Fruit fly (Drosophila melanogaster) whole organism, embryonic: ENCODE results near the gene mRpL46.
A peak's percentile ranks its signal among the peaks of the same experiment; 100 is the strongest.

ENCODE experiments used
- Bteb2 ChIP-seq: fragments of 200-800 bp; sonication (Bioruptor generic); optimal IDR thresholded peaks from 2 replicates; lab custom pipeline; 2016; ENCODE audit warnings: missing biosample characterization, missing genetic modification characterization
- CG10565 ChIP-seq: fragments of 200-800 bp; sonication (Bioruptor generic); optimal IDR thresholded peaks from 3 replicates; lab custom pipeline; 2016; ENCODE audit warnings: missing biosample characterization, mild to moderate bottlenecking, missing genetic modification characterization
- CG11696 ChIP-seq: fragments of 200-800 bp; sonication (Bioruptor generic); IDR thresholded peaks from 2 replicates; pipeline ENCODE4 v1.3.6; 2022; ENCODE audit warnings: missing biosample characterization, missing genetic modification characterization
- CG12391 ChIP-seq: fragments of 200-800 bp; sonication (Bioruptor generic); optimal IDR thresholded peaks from 3 replicates; lab custom pipeline; 2018; ENCODE audit warnings: missing biosample characterization, mild to moderate bottlenecking, missing genetic modification characterization, moderate library complexity
- CG12942 ChIP-seq: fragments of 200-800 bp; sonication (Bioruptor generic); optimal IDR thresholded peaks from 3 replicates; lab custom pipeline; 2016; ENCODE audit warnings: missing biosample characterization, missing genetic modification characterization
- CG13775 ChIP-seq: fragments of 200-800 bp; sonication (Bioruptor generic); optimal IDR thresholded peaks from 3 replicates; lab custom pipeline; 2017; ENCODE audit warnings: missing biosample characterization, mild to moderate bottlenecking, missing genetic modification characterization
- CG14860 ChIP-seq: fragments of 200-800 bp; sonication (Bioruptor generic); IDR thresholded peaks from 3 replicates; pipeline ENCODE4 v1.3.6; 2022; ENCODE audit warnings: missing biosample characterization, missing genetic modification characterization; ENCODE audit not compliant: partially characterized antibody
- CG16813 ChIP-seq: fragments of 200-800 bp; sonication (Bioruptor generic); IDR thresholded peaks from 3 replicates; pipeline ENCODE4 v1.3.6; 2022; ENCODE audit warnings: missing biosample characterization, missing genetic modification characterization; ENCODE audit not compliant: partially characterized antibody
- CG16815 ChIP-seq: fragments of 200-800 bp; sonication (Bioruptor generic); optimal IDR thresholded peaks from 3 replicates; lab custom pipeline; 2017; ENCODE audit warnings: missing biosample characterization, mild to moderate bottlenecking, missing genetic modification characterization
- CG17328 ChIP-seq: fragments of 200-800 bp; sonication (Bioruptor generic); IDR thresholded peaks from 2 replicates; pipeline ENCODE4 v1.3.6; 2022; ENCODE audit warnings: missing biosample characterization, missing genetic modification characterization
- CG18011 ChIP-seq: fragments of 200-800 bp; sonication (Bioruptor generic); optimal IDR thresholded peaks from 2 replicates; lab custom pipeline; 2017; ENCODE audit warnings: missing biosample characterization, missing genetic modification characterization, mild to moderate bottlenecking, moderate library complexity, missing genotype
- CG18764 ChIP-seq: fragments of 200-800 bp; sonication (Bioruptor generic); optimal IDR thresholded peaks from 3 replicates; lab custom pipeline; 2016; ENCODE audit warnings: missing biosample characterization, missing genetic modification characterization
- CG2712 ChIP-seq: fragments of 200-800 bp; optimal IDR thresholded peaks from 3 replicates; lab custom pipeline; 2019; ENCODE audit warnings: missing biosample characterization, mild to moderate bottlenecking, missing genetic modification characterization, moderate library complexity
- CG6765 ChIP-seq: fragments of 200-800 bp; sonication (Bioruptor generic); optimal IDR thresholded peaks from 3 replicates; lab custom pipeline; 2017; ENCODE audit warnings: missing biosample characterization, mild to moderate bottlenecking, missing genetic modification characterization
- CG9932 ChIP-seq: fragments of 200-800 bp; sonication (Bioruptor generic); IDR thresholded peaks from 2 replicates; pipeline ENCODE4 v1.3.6; 2022; ENCODE audit warnings: missing biosample characterization, missing genetic modification characterization
- Dek ChIP-seq: fragments of 200-800 bp; sonication (Bioruptor generic); optimal IDR thresholded peaks from 3 replicates; lab custom pipeline; 2019; ENCODE audit warnings: missing biosample characterization, mild to moderate bottlenecking, missing genetic modification characterization, moderate library complexity
- Dip2 ChIP-seq: fragments of 200-800 bp; sonication (Bioruptor generic); IDR thresholded peaks from 2 replicates; pipeline ENCODE4 v1.3.6; 2022; ENCODE audit warnings: missing biosample characterization, missing genetic modification characterization
- Doc2 ChIP-seq: fragments of 200-800 bp; sonication (Bioruptor generic); IDR thresholded peaks from 2 replicates; pipeline ENCODE4 v1.3.6; 2022; ENCODE audit warnings: missing biosample characterization, missing genetic modification characterization
- Doc3 ChIP-seq: fragments of 200-800 bp; sonication (Bioruptor generic); IDR thresholded peaks from 3 replicates; pipeline ENCODE4 v1.3.6; 2022; ENCODE audit warnings: missing biosample characterization, missing genetic modification characterization; ENCODE audit not compliant: partially characterized antibody
- Dp ChIP-seq: fragments of 200-800 bp; sonication (Bioruptor generic); optimal IDR thresholded peaks from 2 replicates; lab custom pipeline; 2018; ENCODE audit warnings: missing biosample characterization, mild to moderate bottlenecking, missing genetic modification characterization, moderate library complexity
- Dref ChIP-seq: fragments of 200-800 bp; sonication (Bioruptor generic); IDR thresholded peaks from 2 replicates; pipeline ENCODE4 v1.3.6; 2022; ENCODE audit warnings: missing biosample characterization, missing genetic modification characterization
- E2f1 ChIP-seq: fragments of 200-800 bp; sonication (Bioruptor generic); IDR thresholded peaks from 2 replicates; pipeline ENCODE4 v1.3.6; 2022; ENCODE audit warnings: missing biosample characterization, missing genetic modification characterization
- E2f2 ChIP-seq: fragments of 200-800 bp; sonication (Bioruptor generic); IDR thresholded peaks from 2 replicates; pipeline ENCODE4 v1.3.6; 2022; ENCODE audit warnings: missing biosample characterization, missing genetic modification characterization
- Ets97D ChIP-seq: fragments of 200-800 bp; sonication (Bioruptor generic); optimal IDR thresholded peaks from 3 replicates; lab custom pipeline; 2016; ENCODE audit warnings: missing biosample characterization, missing genetic modification characterization
- Gug ChIP-seq: fragments of 200-800 bp; sonication (Bioruptor generic); IDR thresholded peaks from 4 replicates; pipeline ENCODE4 v1.3.6; 2022; ENCODE audit warnings: missing biosample characterization, missing genetic modification characterization
- H15 ChIP-seq: fragments of 200-800 bp; sonication (Bioruptor generic); IDR thresholded peaks from 3 replicates; pipeline ENCODE4 v1.3.6; 2022; ENCODE audit warnings: missing biosample characterization, missing genetic modification characterization
- HLH3B ChIP-seq: fragments of 200-800 bp; sonication (Bioruptor generic); IDR thresholded peaks from 2 replicates; pipeline ENCODE4 v1.3.6; 2022; ENCODE audit warnings: missing biosample characterization, missing genetic modification characterization
- Hsf ChIP-seq: fragments of 200-800 bp; sonication (Bioruptor generic); optimal IDR thresholded peaks from 3 replicates; lab custom pipeline; 2016; ENCODE audit warnings: missing biosample characterization, missing genetic modification characterization
- MESR4 ChIP-seq: fragments of 200-800 bp; sonication (Bioruptor generic); optimal IDR thresholded peaks from 2 replicates; lab custom pipeline; 2018; ENCODE audit warnings: missing biosample characterization, mild to moderate bottlenecking, missing genetic modification characterization, moderate library complexity
- MTF-1 ChIP-seq: fragments of 200-800 bp; sonication (Bioruptor generic); optimal IDR thresholded peaks from 2 replicates; lab custom pipeline; 2018; ENCODE audit warnings: missing biosample characterization, mild to moderate bottlenecking, missing genetic modification characterization, borderline replicate concordance
- NC2β ChIP-seq: fragments of 200-800 bp; sonication (Bioruptor generic); optimal IDR thresholded peaks from 2 replicates; lab custom pipeline; 2016; ENCODE audit warnings: missing biosample characterization, missing genetic modification characterization
- Nf-YB ChIP-seq: fragments of 200-800 bp; sonication (Bioruptor generic); optimal IDR thresholded peaks from 3 replicates; lab custom pipeline; 2019; ENCODE audit warnings: missing biosample characterization, mild to moderate bottlenecking, missing genetic modification characterization, moderate library complexity
- Pdp1 ChIP-seq, 2 experiments: fragments of 200-800 bp; sonication (Bioruptor generic); optimal IDR thresholded peaks; 3 replicates each; lab custom pipeline; 2016; ENCODE audit warnings: missing biosample characterization in 2 of 2, missing genetic modification characterization in 2 of 2, mild to moderate bottlenecking in 1 of 2, moderate library complexity in 1 of 2
- Rfx ChIP-seq: fragments of 200-800 bp; sonication (Bioruptor generic); IDR thresholded peaks from 2 replicates; pipeline ENCODE4 v1.3.6; 2022; ENCODE audit warnings: missing biosample characterization, missing genetic modification characterization
- Sox100B ChIP-seq: fragments of 200-800 bp; sonication (Bioruptor generic); optimal IDR thresholded peaks from 3 replicates; lab custom pipeline; 2018; ENCODE audit warnings: missing biosample characterization, mild to moderate bottlenecking, missing genetic modification characterization
- YL-1 ChIP-seq: fragments of 200-800 bp; sonication (Bioruptor generic); optimal IDR thresholded peaks from 3 replicates; lab custom pipeline; 2017; ENCODE audit warnings: missing biosample characterization, mild to moderate bottlenecking, missing genetic modification characterization
- ash1 ChIP-seq: fragments of 200-800 bp; sonication (Bioruptor generic); optimal IDR thresholded peaks from 2 replicates; lab custom pipeline; 2018; ENCODE audit warnings: missing biosample characterization, mild to moderate bottlenecking, missing genetic modification characterization
- chn ChIP-seq: fragments of 200-800 bp; sonication (Bioruptor generic); optimal IDR thresholded peaks from 2 replicates; lab custom pipeline; 2016; ENCODE audit warnings: missing biosample characterization, missing genetic modification characterization
- ci ChIP-seq: fragments of 200-800 bp; sonication (Bioruptor generic); IDR thresholded peaks from 3 replicates; pipeline ENCODE4 v1.3.6; 2022; ENCODE audit warnings: missing biosample characterization, missing genetic modification characterization
- corto ChIP-seq: fragments of 200-800 bp; sonication (Bioruptor generic); optimal IDR thresholded peaks from 2 replicates; lab custom pipeline; 2016; ENCODE audit warnings: missing biosample characterization, mild to moderate bottlenecking, missing genetic modification characterization, moderate library complexity
- ems ChIP-seq: fragments of 200-800 bp; sonication (Bioruptor generic); optimal IDR thresholded peaks from 3 replicates; lab custom pipeline; 2016; ENCODE audit warnings: missing biosample characterization, missing genetic modification characterization
- gcm ChIP-seq: fragments of 200-800 bp; sonication (Bioruptor generic); optimal IDR thresholded peaks from 2 replicates; lab custom pipeline; 2019; ENCODE audit warnings: missing biosample characterization, mild to moderate bottlenecking, missing genetic modification characterization, moderate library complexity
- gem ChIP-seq: fragments of 200-800 bp; sonication (Bioruptor generic); optimal IDR thresholded peaks from 2 replicates; lab custom pipeline; 2019; ENCODE audit warnings: missing biosample characterization, mild to moderate bottlenecking, missing genetic modification characterization, moderate library complexity
- gsb ChIP-seq: fragments of 200-800 bp; sonication (Bioruptor generic); IDR thresholded peaks from 2 replicates; pipeline ENCODE4 v1.3.6; 2022; ENCODE audit warnings: missing biosample characterization, missing genetic modification characterization
- kay ChIP-seq: fragments of 200-800 bp; sonication (Bioruptor generic); optimal IDR thresholded peaks from 2 replicates; lab custom pipeline; 2016; ENCODE audit warnings: missing biosample characterization, missing genetic modification characterization
- nau ChIP-seq: fragments of 200-800 bp; sonication (Bioruptor generic); optimal IDR thresholded peaks from 3 replicates; lab custom pipeline; 2017; ENCODE audit warnings: missing biosample characterization, mild to moderate bottlenecking, missing genetic modification characterization, missing genetic modification reagents
- pum ChIP-seq: fragments of 200-800 bp; sonication (Bioruptor generic); optimal IDR thresholded peaks from 2 replicates; lab custom pipeline; 2016; ENCODE audit warnings: missing biosample characterization, missing genetic modification characterization
- pzg ChIP-seq: fragments of 200-800 bp; sonication (Bioruptor generic); optimal IDR thresholded peaks from 3 replicates; lab custom pipeline; 2018; ENCODE audit warnings: missing biosample characterization, mild to moderate bottlenecking, missing genetic modification characterization, moderate library complexity
- slp2 ChIP-seq: fragments of 200-800 bp; sonication (Bioruptor generic); optimal IDR thresholded peaks from 2 replicates; lab custom pipeline; 2016; ENCODE audit warnings: missing biosample characterization, missing genetic modification characterization
- ttk ChIP-seq: fragments of 200-800 bp; sonication (Bioruptor generic); IDR thresholded peaks from 2 replicates; pipeline ENCODE4 v2.1.2; 2022; ENCODE audit warnings: missing biosample characterization, missing genetic modification characterization
- vvl ChIP-seq: fragments of 200-800 bp; sonication (Bioruptor generic); IDR thresholded peaks from 2 replicates; pipeline ENCODE4 v1.3.6; 2022; ENCODE audit warnings: missing biosample characterization, missing genetic modification characterization

mRpL46 gene

DNA sequence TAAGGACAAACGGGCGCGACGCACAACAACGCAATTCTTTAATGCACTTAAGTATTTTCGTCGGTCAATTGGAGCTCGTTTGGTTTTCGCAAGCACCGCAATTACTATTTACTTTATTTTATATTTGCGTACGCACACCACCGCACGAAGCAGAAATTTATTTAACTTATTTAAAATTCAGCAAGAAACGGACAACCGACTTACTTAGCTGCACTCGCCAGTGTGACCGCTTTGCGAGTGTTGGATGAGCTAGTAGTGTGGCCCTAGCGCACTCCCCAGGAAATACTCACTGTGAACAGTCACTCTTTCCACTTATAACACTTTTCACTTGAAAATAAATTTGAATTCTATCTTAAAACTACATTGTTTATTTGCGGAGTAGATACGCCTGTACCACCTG lies 46.4 kb upstream of the mRpL46 start, which contains the start of gene drpr (continued):
- TF ChIP-seq vvl (GFP tag; lab: Robert Waterston, UW) (peak; percentile 61), pzg (GFP tag; lab: Kevin White, UChicago) (peak; percentile 90), Dek (tag; lab: Kevin White, UChicago) (no peak), CG2712 (tag; lab: Kevin White, UChicago) (peak; percentile 46), CG18011 (GFP tag; lab: Kevin White, UChicago) (no peak), Dp (GFP tag; lab: Kevin White, UChicago) (peak; percentile 71), Doc2 (no peak), Gug (GFP tag; lab: Robert Waterston, UW) (no peak), E2f2 (peak; percentile 77), Rfx (GFP tag; lab: Robert Waterston, UW) (peak; percentile 10; the same call in 1 of the 2 replicates), Sox100B (GFP tag; lab: Kevin White, UChicago) (peak; percentile 24), Doc3 (GFP tag; lab: Robert Waterston, UW) (no peak), pum (no peak), ci (GFP tag; lab: Robert Waterston, UW) (peak; percentile 61; the same call in 2 of the 3 replicates), CG12942 (GFP tag; lab: Kevin White, UChicago) (no peak), Ets97D (peak; percentile 68), nau (GFP tag; lab: Kevin White, UChicago) (peak; percentile 43), CG13775 (GFP tag; lab: Kevin White, UChicago) (peak; percentile 33), NC2β (no peak), gsb (no peak), MTF-1 (peak; percentile 17), E2f1 (no peak), corto (GFP tag; lab: Kevin White, UChicago) (no peak), CG16815 (GFP tag; lab: Kevin White, UChicago) (no peak), Dref (GFP tag; lab: Robert Waterston, UW) (peak; percentile 34), kay (GFP tag; lab: Kevin White, UChicago) (no peak), Nf-YB (GFP tag; lab: Kevin White, UChicago) (no peak), CG14860 (GFP tag; lab: Robert Waterston, UW) (no peak), HLH3B (no peak), CG11696 (no peak), CG10565 (no peak), ash1 (GFP tag; lab: Kevin White, UChicago) (no peak), Bteb2 (GFP tag; lab: Kevin White, UChicago) (no peak), CG16813 (GFP tag; lab: Robert Waterston, UW) (0 out of 3 replicates have a peak, but pooled peaks have one; percentile 38), YL-1 (peak; percentile 83), ems (GFP tag; lab: Kevin White, UChicago) (no peak), CG17328 (GFP tag; lab: Robert Waterston, UW) (no peak), gem (tag; lab: Kevin White, UChicago) (peak; percentile 11), ttk (no peak), Pdp1 (GFP tag; optimal IDR thresholded peaks at IDR 0.05; lab: Kevin White, UChicago) (peak in 1 of 2 experiments; percentile 45), chn (GFP tag; lab: Kevin White, UChicago) (no peak), MESR4 (GFP tag; lab: Kevin White, UChicago) (peak; percentile 79), Hsf (GFP tag; lab: Kevin White, UChicago) (no peak), slp2 (GFP tag; lab: Kevin White, UChicago) (no peak), CG12391 (tag; lab: Kevin White, UChicago) (peak; percentile 26), CG9932 (GFP tag; lab: Robert Waterston, UW) (0 out of 2 replicates have a peak, but pooled peaks have one; percentile 16), CG18764 (GFP tag; lab: Kevin White, UChicago) (no peak), Dip2 (GFP tag; lab: Robert Waterston, UW) (no peak), H15 (GFP tag; lab: Robert Waterston, UW) (no peak), CG6765 (GFP tag; lab: Kevin White, UChicago) (peak; percentile 48), gcm (GFP tag; lab: Kevin White, UChicago) (peak; percentile 18)
